Fruit fly (Drosophila melanogaster): ENCODE measurements around the gene CG7523.

- peak; percentile 91 for TF ChIP-seq cic (GFP tag; optimal IDR thresholded peaks at IDR 0.05)
- TF ChIP-seq CG7045 (GFP tag; optimal IDR thresholded peaks at IDR 0.05), result no peak
- TF ChIP-seq CG5204 (GFP tag; optimal IDR thresholded peaks at IDR 0.05), result no peak
- peak; percentile 75 for TF ChIP-seq ovo (GFP tag; optimal IDR thresholded peaks at IDR 0.05)
- TF ChIP-seq kay (GFP tag; ENCODE audit: borderline replicate concordance), result no peak
- TF ChIP-seq bab1 (GFP tag; optimal IDR thresholded peaks at IDR 0.05), result peak; percentile 38
- peak; percentile 19 for TF ChIP-seq toe (GFP tag; optimal IDR thresholded peaks at IDR 0.05)
These were observed 30.5 kb upstream of the CG7523 start for dm6 chr3R:17701131-17701593.

All from whole organism, adult.